Worm (Caenorhabditis elegans) whole organism, late embryonic: Measurements from ENCODE around the gene F59A6.11.
A peak's percentile ranks its signal among the peaks of the same experiment; 100 is the strongest.

Source experiments
- C38D4.7 ChIP-seq: fragments of 200-800 bp; sonication (Bioruptor generic); optimal IDR thresholded peaks from 2 replicates; lab custom pipeline; 2018; ENCODE audit warnings: mild to moderate bottlenecking, missing genetic modification characterization, moderate library complexity, missing compliant biosample characterization
- K09A11.1 ChIP-seq: sonication (generic microtip); optimal IDR thresholded peaks from 2 replicates; lab custom pipeline; 2017; ENCODE audit warnings: antibody characterized with exemption, mild to moderate bottlenecking, missing genetic modification characterization, missing compliant biosample characterization; ENCODE audit not compliant: insufficient read depth
- T23F11.4 ChIP-seq: fragments of 200-800 bp; sonication (Bioruptor generic); optimal IDR thresholded peaks from 2 replicates; lab custom pipeline; 2018; ENCODE audit warnings: mild to moderate bottlenecking, missing genetic modification characterization, missing compliant biosample characterization
- Y22D7AL.16 ChIP-seq: sonication (generic microtip); optimal IDR thresholded peaks from 2 replicates; lab custom pipeline; 2016; ENCODE audit warnings: missing genetic modification characterization, missing compliant biosample characterization
- ama-1 ChIP-seq: fragments of 150-350 bp; optimal IDR thresholded peaks from 2 replicates; lab custom pipeline; 2014
- ceh-22 ChIP-seq: sonication (generic microtip); optimal IDR thresholded peaks from 2 replicates; lab custom pipeline; 2017; ENCODE audit warnings: missing biosample characterization, missing genetic modification characterization
- ceh-34 ChIP-seq: sonication (generic microtip); optimal IDR thresholded peaks from 2 replicates; lab custom pipeline; 2016; ENCODE audit warnings: mild to moderate bottlenecking, missing genetic modification characterization, missing compliant biosample characterization
- ceh-45 ChIP-seq: fragments of 200-800 bp; sonication (Bioruptor generic); IDR thresholded peaks from 2 replicates; pipeline ENCODE4 v1.3.6; 2022; ENCODE audit warnings: missing genetic modification reagents, missing genetic modification characterization, missing compliant biosample characterization
- ceh-6 ChIP-seq: fragments of 200-800 bp; sonication (Bioruptor generic); optimal IDR thresholded peaks from 2 replicates; lab custom pipeline; 2018; ENCODE audit warnings: mild to moderate bottlenecking, missing genetic modification characterization, missing compliant biosample characterization
- dve-1 ChIP-seq: sonication (generic microtip); optimal IDR thresholded peaks from 2 replicates; lab custom pipeline; 2017; ENCODE audit warnings: antibody characterized with exemption, mild to moderate bottlenecking, missing genetic modification characterization, missing compliant biosample characterization
- elt-2 ChIP-seq: sonication (generic microtip); optimal IDR thresholded peaks from 2 replicates; lab custom pipeline; 2016; ENCODE audit warnings: missing genetic modification reagents, missing genetic modification characterization, missing compliant biosample characterization
- elt-4 ChIP-seq: sonication (generic microtip); optimal IDR thresholded peaks from 2 replicates; lab custom pipeline; 2016; ENCODE audit warnings: missing genetic modification characterization, missing compliant biosample characterization
- ets-4 ChIP-seq: sonication (generic microtip); optimal IDR thresholded peaks from 2 replicates; lab custom pipeline; 2016; ENCODE audit warnings: missing genetic modification characterization, missing compliant biosample characterization
- eyg-1 ChIP-seq: sonication (generic microtip); optimal IDR thresholded peaks from 2 replicates; lab custom pipeline; 2016; ENCODE audit warnings: missing genotype, missing genetic modification characterization, missing compliant biosample characterization
- fax-1 ChIP-seq: sonication (generic microtip); optimal IDR thresholded peaks from 2 replicates; lab custom pipeline; 2016; ENCODE audit warnings: missing genotype, missing genetic modification characterization, missing compliant biosample characterization
- fkh-10 ChIP-seq: fragments of 150-350 bp; optimal IDR thresholded peaks from 2 replicates; lab custom pipeline; 2014; ENCODE audit warnings: missing biosample characterization, missing genetic modification reagents, missing genetic modification characterization
- fkh-6 ChIP-seq: sonication (generic microtip); optimal IDR thresholded peaks from 2 replicates; lab custom pipeline; 2016; ENCODE audit warnings: missing genetic modification characterization, missing compliant biosample characterization
- hlh-15 ChIP-seq: sonication (generic microtip); optimal IDR thresholded peaks from 2 replicates; lab custom pipeline; 2016; ENCODE audit warnings: missing genetic modification characterization, missing compliant biosample characterization
- hlh-30 ChIP-seq: sonication (generic microtip); optimal IDR thresholded peaks from 2 replicates; lab custom pipeline; 2017; ENCODE audit warnings: antibody characterized with exemption, missing genetic modification characterization, missing compliant biosample characterization; ENCODE audit not compliant: insufficient read depth
- hlh-6 ChIP-seq: sonication (generic microtip); optimal IDR thresholded peaks from 2 replicates; lab custom pipeline; 2016; ENCODE audit warnings: missing genotype, missing genetic modification characterization, missing compliant biosample characterization
- hlh-8 ChIP-seq: sonication (generic microtip); optimal IDR thresholded peaks from 2 replicates; lab custom pipeline; 2016; ENCODE audit warnings: missing genotype, missing genetic modification characterization, missing compliant biosample characterization
- lin-11 ChIP-seq: fragments of 200-800 bp; sonication (Bioruptor generic); optimal IDR thresholded peaks from 2 replicates; lab custom pipeline; 2018; ENCODE audit warnings: mild to moderate bottlenecking, missing genetic modification characterization, missing compliant biosample characterization
- madf-2 ChIP-seq: sonication (generic microtip); optimal IDR thresholded peaks from 2 replicates; lab custom pipeline; 2017; ENCODE audit warnings: missing genetic modification characterization, missing compliant biosample characterization
- mec-3 ChIP-seq: sonication (generic microtip); optimal IDR thresholded peaks from 2 replicates; lab custom pipeline; 2016; ENCODE audit warnings: borderline replicate concordance, missing genetic modification characterization, missing compliant biosample characterization
- nfya-1 ChIP-seq: sonication (generic microtip); optimal IDR thresholded peaks from 2 replicates; lab custom pipeline; 2017; ENCODE audit warnings: missing genetic modification characterization, mild to moderate bottlenecking, missing compliant biosample characterization, antibody characterized with exemption, moderate library complexity
- nhr-11 ChIP-seq: fragments of 150-350 bp; optimal IDR thresholded peaks from 2 replicates; lab custom pipeline; 2014; ENCODE audit warnings: missing biosample characterization, missing genetic modification characterization
- nhr-232 ChIP-seq: sonication (generic microtip); optimal IDR thresholded peaks from 2 replicates; lab custom pipeline; 2016; ENCODE audit warnings: missing genetic modification characterization, missing compliant biosample characterization
- npax-4 ChIP-seq: sonication (generic microtip); optimal IDR thresholded peaks from 2 replicates; lab custom pipeline; 2016; ENCODE audit warnings: missing genetic modification characterization, missing compliant biosample characterization
- pat-9 ChIP-seq: fragments of 200-800 bp; sonication (Bioruptor generic); optimal IDR thresholded peaks from 2 replicates; lab custom pipeline; 2018; ENCODE audit warnings: mild to moderate bottlenecking, missing genetic modification characterization, moderate library complexity, missing compliant biosample characterization
- pax-1 ChIP-seq: fragments of 150-350 bp; optimal IDR thresholded peaks from 2 replicates; lab custom pipeline; 2014; ENCODE audit warnings: missing biosample characterization, missing genetic modification characterization
- pros-1 ChIP-seq: fragments of 150-350 bp; optimal IDR thresholded peaks from 2 replicates; lab custom pipeline; 2014; ENCODE audit warnings: missing biosample characterization, missing genetic modification reagents, missing genetic modification characterization
- rnt-1 ChIP-seq: sonication (generic microtip); optimal IDR thresholded peaks from 2 replicates; lab custom pipeline; 2016; ENCODE audit warnings: missing genetic modification characterization, missing compliant biosample characterization
- sdc-2 ChIP-seq: sonication (generic microtip); optimal IDR thresholded peaks from 2 replicates; lab custom pipeline; 2016; ENCODE audit warnings: missing genotype, missing genetic modification characterization, missing compliant biosample characterization
- syd-9 ChIP-seq: sonication (generic microtip); optimal IDR thresholded peaks from 2 replicates; lab custom pipeline; 2016; ENCODE audit warnings: mild to moderate bottlenecking, missing genetic modification characterization, moderate library complexity, missing compliant biosample characterization
- ttx-3 ChIP-seq: sonication (generic microtip); optimal IDR thresholded peaks from 2 replicates; lab custom pipeline; 2016; ENCODE audit warnings: missing genetic modification reagents, missing genetic modification characterization, missing compliant biosample characterization
- unc-3 ChIP-seq, 2 experiments: fragments of 200-800 bp in 1 of 2; sonication (Bioruptor generic) in 1 of 2; sonication (generic microtip) in 1 of 2; conservative IDR thresholded peaks in 1 of 2; optimal IDR thresholded peaks in 1 of 2; 2 replicates each; pipeline versions ENCODE4 v1.3.6 to Lab custom; 2016 to 2022; ENCODE audit warnings: missing compliant biosample characterization in 2 of 2, missing genetic modification characterization in 2 of 2, missing genetic modification reagents in 1 of 2
- unc-42 ChIP-seq: sonication (generic microtip); optimal IDR thresholded peaks from 2 replicates; lab custom pipeline; 2016; ENCODE audit warnings: missing genotype, missing genetic modification characterization, missing compliant biosample characterization
- unc-55 ChIP-seq: sonication (generic microtip); optimal IDR thresholded peaks from 2 replicates; lab custom pipeline; 2017; ENCODE audit warnings: missing biosample characterization, missing genetic modification reagents, missing genetic modification characterization
- unc-86 ChIP-seq: sonication (generic microtip); optimal IDR thresholded peaks from 2 replicates; lab custom pipeline; 2016; ENCODE audit warnings: missing genetic modification characterization, missing compliant biosample characterization
- zip-5 ChIP-seq: sonication (generic microtip); optimal IDR thresholded peaks from 2 replicates; lab custom pipeline; 2016; ENCODE audit warnings: missing genetic modification characterization, missing compliant biosample characterization
- ztf-16 ChIP-seq: sonication (generic microtip); optimal IDR thresholded peaks from 2 replicates; lab custom pipeline; 2017; ENCODE audit warnings: missing genetic modification characterization, missing compliant biosample characterization

The F59A6.11 gene

DNA sequence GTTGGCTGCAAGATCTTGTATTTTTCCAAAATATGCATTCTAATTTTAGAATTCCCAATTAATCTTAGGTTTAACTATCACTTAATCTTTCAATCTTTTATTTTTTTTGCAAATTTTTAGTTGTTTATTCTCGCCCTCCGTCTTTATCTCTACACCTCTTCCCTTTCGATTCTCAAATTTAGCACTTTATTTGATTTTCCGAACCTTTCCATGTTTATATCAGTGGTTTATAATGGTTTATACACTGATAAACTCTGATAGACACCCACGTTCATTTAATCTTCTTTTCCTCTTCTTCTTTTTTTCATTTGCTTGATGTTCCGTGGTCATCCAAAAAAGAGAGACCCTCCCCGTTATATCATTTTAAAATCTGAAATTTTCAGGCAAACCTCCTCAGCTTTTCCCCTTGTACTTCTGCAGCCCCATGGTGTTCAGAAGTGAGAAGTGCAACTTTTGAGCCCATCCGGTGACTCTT, 23.9 kb upstream of the F59A6.11 start, which contains the start of the genes nsy-1 and F59A6.13:
Gene nsy-1, plus strand, starts transcription at position 377 of the 475 bp plus-strand sequence.
Gene F59A6.13, plus strand, starts transcription at position 425 of the 475 bp plus-strand sequence.
- TF ChIP-seq ceh-34 (tag; lab: Kevin White, UChicago) (no peak), pat-9 (tag; lab: Kevin White, UChicago) (no peak), fkh-6 (tag; lab: Kevin White, UChicago) (no peak), T23F11.4 (GFP tag; lab: Kevin White, UChicago) (no peak), ztf-16 (tag; lab: Kevin White, UChicago) (no peak), unc-55 (GFP tag; lab: Kevin White, UChicago) (no peak), elt-4 (tag; lab: Kevin White, UChicago) (no peak), ets-4 (no peak), nfya-1 (tag; lab: Kevin White, UChicago) (no peak), ttx-3 (tag; lab: Kevin White, UChicago) (no peak)

DNA sequence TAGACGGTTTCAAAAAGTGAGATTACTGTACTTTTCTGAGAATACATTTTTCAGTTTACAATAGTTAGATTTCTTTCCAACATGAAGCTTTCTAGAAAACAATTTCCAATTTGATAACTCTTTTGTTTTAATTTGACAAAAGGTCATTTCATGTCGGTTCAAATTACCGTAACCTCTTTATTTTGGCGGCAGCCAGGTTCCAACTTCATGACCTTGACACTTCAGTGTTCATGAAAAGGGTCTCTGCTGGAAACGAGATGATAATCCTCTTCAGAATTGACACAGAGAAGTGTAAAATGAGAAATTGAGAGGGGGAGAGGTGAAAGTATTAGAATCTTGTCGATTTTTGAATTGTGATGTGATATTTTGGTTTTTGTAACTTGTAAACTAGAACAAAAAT, 23.0 kb upstream of the F59A6.11 start:
- TF ChIP-seq hlh-15 (tag; lab: Kevin White, UChicago) (no peak), rnt-1 (no peak), unc-42 (no peak), zip-5 (tag; lab: Kevin White, UChicago) (no peak), nhr-232 (tag; lab: Kevin White, UChicago) (no peak), sdc-2 (tag; lab: Kevin White, UChicago) (no peak), fax-1 (no peak), fkh-6 (tag; lab: Kevin White, UChicago) (no peak), madf-2 (no peak), ceh-34 (tag; lab: Kevin White, UChicago) (no peak), T23F11.4 (GFP tag; lab: Kevin White, UChicago) (no peak), pros-1 (no peak)

ce11 chrII:5020513-5021081, 22.0 kb upstream of the F59A6.11 start:
- TF ChIP-seq elt-2 (tag; lab: Kevin White, UChicago) = peak; percentile 74
- no peak for TF ChIP-seq npax-4
- no peak for TF ChIP-seq ama-1 (lab: Kevin White, UChicago)

ce11 chrII:5019389-5020108, 21.0 kb upstream of the F59A6.11 start:
- peak; percentile 93 for TF ChIP-seq elt-2 (tag; lab: Kevin White, UChicago)
- no peak for TF ChIP-seq unc-3 (GFP tag; conservative IDR thresholded peaks at IDR 0.05; lab: Robert Waterston, UW)
- no peak for TF ChIP-seq unc-3 (tag; optimal IDR thresholded peaks at IDR 0.05; lab: Kevin White, UChicago)
- no peak for TF ChIP-seq ceh-45 (GFP tag; lab: Robert Waterston, UW)

DNA sequence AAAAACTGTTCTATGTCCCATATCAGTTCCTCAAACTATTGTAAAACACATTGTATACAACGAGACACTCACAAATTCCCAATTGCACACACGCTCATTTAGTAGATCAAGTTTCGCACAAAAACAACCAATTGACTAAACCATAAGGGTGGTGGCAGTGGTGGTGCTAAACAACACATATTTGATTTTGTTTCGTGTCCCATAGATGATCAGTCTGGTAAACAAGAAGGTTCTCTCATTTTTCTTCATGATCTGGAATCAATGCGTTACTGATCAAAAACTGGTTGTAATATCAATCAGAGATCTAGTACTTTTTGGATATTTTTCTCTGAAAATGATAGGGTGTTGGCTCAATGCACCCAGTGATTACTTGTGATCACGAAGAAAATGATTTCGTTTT, 20.0 kb upstream of the F59A6.11 start:
- TF ChIP-seq pax-1 (tag; lab: Kevin White, UChicago) (no peak), hlh-6 (no peak), C38D4.7 (GFP tag; lab: Kevin White, UChicago) (no peak), nfya-1 (tag; lab: Kevin White, UChicago) (no peak), ceh-22 (no peak), mec-3 (tag; lab: Kevin White, UChicago) (no peak), unc-86 (tag; lab: Kevin White, UChicago) (no peak), hlh-8 (tag; lab: Kevin White, UChicago) (no peak), K09A11.1 (no peak), Y22D7AL.16 (no peak), sdc-2 (tag; lab: Kevin White, UChicago) (no peak), nhr-11 (tag; lab: Kevin White, UChicago) (no peak), lin-11 (tag; lab: Kevin White, UChicago) (no peak), dve-1 (tag; lab: Kevin White, UChicago) (no peak), pros-1 (no peak), hlh-30 (tag; lab: Kevin White, UChicago) (no peak), ceh-6 (GFP tag; lab: Kevin White, UChicago) (no peak), syd-9 (tag; lab: Kevin White, UChicago) (no peak), eyg-1 (tag; lab: Kevin White, UChicago) (no peak), fkh-10 (no peak)
- TF ChIP-seq, all 69 proteins: peak for 0
